Fruit fly (Drosophila melanogaster) S2 (cell line): Measurements from ENCODE around the gene Nlg3.

ENCODE experiments used
- CG8478 ChIP-seq: fragments of >200 bp; optimal IDR thresholded peaks from 2 replicates; lab custom pipeline; 2018
- CTCF ChIP-seq, 2 experiments: fragments of >200 bp; optimal IDR thresholded peaks; 2 replicates each; lab custom pipeline; 2018

dm6 chr3R:7639381-7639780 is at the start of gene Nlg3:
- TF ChIP-seq CG8478 (lab: Kevin White, UChicago) (no peak), CTCF (optimal IDR thresholded peaks at IDR 0.05; lab: Kevin White, UChicago) (peak; percentile 5 to 8)
